Worm (Caenorhabditis elegans): ENCODE measurements around the gene M163.8.

ce11 chrX:14476625-14477257 is 8.2 kb upstream of the M163.8 start:
- TF ChIP-seq elt-1 (tag; optimal IDR thresholded peaks at IDR 0.05; ENCODE audit: borderline replicate concordance, insufficient read depth): no peak
- TF ChIP-seq pha-4 (tag; optimal IDR thresholded peaks at IDR 0.05): no peak
- no peak for TF ChIP-seq snpc-4 (tag; optimal IDR thresholded peaks at IDR 0.05)
- no peak for TF ChIP-seq unc-120 (tag; optimal IDR thresholded peaks at IDR 0.05; ENCODE audit: poor library complexity, severe bottlenecking)
- no peak for TF ChIP-seq elt-3 (tag; optimal IDR thresholded peaks at IDR 0.05)
- TF ChIP-seq unc-39 (tag; optimal IDR thresholded peaks at IDR 0.05): no peak
- TF ChIP-seq lin-13 (tag; optimal IDR thresholded peaks at IDR 0.05): no peak
- no peak for TF ChIP-seq mls-2 (tag; optimal IDR thresholded peaks at IDR 0.05)
- TF ChIP-seq ham-2 (GFP tag; optimal IDR thresholded peaks at IDR 0.05): no peak
- no peak for TF ChIP-seq nhr-12 (tag; optimal IDR thresholded peaks at IDR 0.05)

Data from whole organism, mixed stage, embryonic.